Worm (Caenorhabditis elegans) whole organism, L1 larva: ENCODE measurements around the gene tba-7.

Source experiments
- C16A3.4 ChIP-seq: fragments of 150-350 bp; optimal IDR thresholded peaks from 2 replicates; lab custom pipeline; 2014; ENCODE audit warnings: missing biosample characterization, missing genetic modification characterization
- C34B4.2 ChIP-seq: sonication (generic microtip); optimal IDR thresholded peaks from 2 replicates; lab custom pipeline; 2017; ENCODE audit warnings: mild to moderate bottlenecking, missing genetic modification characterization, missing compliant biosample characterization
- blmp-1 ChIP-seq: fragments of 150-350 bp; optimal IDR thresholded peaks from 2 replicates; lab custom pipeline; 2014; ENCODE audit warnings: missing biosample characterization, missing genetic modification characterization
- ces-1 ChIP-seq: fragments of 150-350 bp; optimal IDR thresholded peaks from 2 replicates; lab custom pipeline; 2014; ENCODE audit warnings: missing biosample characterization, missing genetic modification reagents, missing genetic modification characterization
- dpl-1 ChIP-seq, 3 experiments: fragments of 150-350 bp in 2 of 3; sonication (generic microtip) in 1 of 3; optimal IDR thresholded peaks; 2 replicates each; lab custom pipeline; 2014 to 2017; ENCODE audit warnings: missing biosample characterization in 3 of 3, missing genetic modification characterization in 3 of 3, missing genetic modification reagents in 3 of 3
- dsc-1 ChIP-seq: sonication (generic microtip); optimal IDR thresholded peaks from 2 replicates; lab custom pipeline; 2016; ENCODE audit warnings: mild to moderate bottlenecking, missing genetic modification characterization, missing compliant biosample characterization
- efl-1 ChIP-seq, 4 experiments: fragments of 150-350 bp; optimal IDR thresholded peaks in 3 of 4; peaks in 1 of 4; 1 replicate in 1 of 4; 2 replicates in 3 of 4; lab custom pipeline; 2014; ENCODE audit warnings: missing biosample characterization in 2 of 4, missing genetic modification characterization in 2 of 4, missing genetic modification reagents in 2 of 4
- efl-3 ChIP-seq: fragments of 200-800 bp; sonication (Bioruptor generic); optimal IDR thresholded peaks from 2 replicates; lab custom pipeline; 2018; ENCODE audit warnings: mild to moderate bottlenecking, missing genetic modification characterization, missing compliant biosample characterization
- egl-13 ChIP-seq: sonication (generic microtip); optimal IDR thresholded peaks from 2 replicates; lab custom pipeline; 2016; ENCODE audit warnings: missing genotype, missing genetic modification reagents, missing genetic modification characterization, missing compliant biosample characterization
- egl-27 ChIP-seq, 2 experiments: fragments of 150-350 bp in 1 of 2; sonication (generic microtip); optimal IDR thresholded peaks; 3 replicates each; lab custom pipeline; 2017 to 2018; ENCODE audit warnings: missing biosample characterization in 2 of 2, missing genetic modification characterization in 2 of 2, missing genetic modification reagents in 2 of 2
- elt-2 ChIP-seq: sonication (generic microtip); optimal IDR thresholded peaks from 2 replicates; lab custom pipeline; 2016; ENCODE audit warnings: missing genetic modification characterization, mild to moderate bottlenecking, inconsistent platforms, missing compliant biosample characterization, missing genetic modification reagents
- elt-3 ChIP-seq, 6 experiments: fragments of 150-350 bp in 1 of 6; sonication (generic microtip); optimal IDR thresholded peaks; 2 replicates each; lab custom pipeline; 2017 to 2018; ENCODE audit warnings: missing biosample characterization in 6 of 6, missing genetic modification characterization in 6 of 6, inconsistent platforms in 1 of 6
- fkh-4 ChIP-seq: sonication (generic microtip); optimal IDR thresholded peaks from 2 replicates; lab custom pipeline; 2016; ENCODE audit warnings: missing compliant biosample characterization, missing genetic modification characterization, borderline replicate concordance
- fkh-8 ChIP-seq: sonication (generic microtip); optimal IDR thresholded peaks from 2 replicates; lab custom pipeline; 2016; ENCODE audit warnings: mild to moderate bottlenecking, missing genetic modification characterization, missing compliant biosample characterization
- hlh-4 ChIP-seq: sonication (generic microtip); optimal IDR thresholded peaks from 2 replicates; lab custom pipeline; 2016; ENCODE audit warnings: mild to moderate bottlenecking, missing genetic modification characterization, missing compliant biosample characterization
- hpl-2 ChIP-seq: fragments of 150-350 bp; optimal IDR thresholded peaks from 2 replicates; lab custom pipeline; 2014; ENCODE audit warnings: missing biosample characterization, missing genetic modification reagents, missing genetic modification characterization
- irx-1 ChIP-seq: sonication (generic microtip); optimal IDR thresholded peaks from 2 replicates; lab custom pipeline; 2016; ENCODE audit warnings: missing genetic modification characterization, missing compliant biosample characterization
- jun-1 ChIP-seq: fragments of 150-350 bp; optimal IDR thresholded peaks from 2 replicates; lab custom pipeline; 2014; ENCODE audit warnings: missing biosample characterization, missing genetic modification reagents, missing genetic modification characterization
- lin-14 ChIP-seq: fragments of 200-800 bp; sonication (Bioruptor generic); optimal IDR thresholded peaks from 2 replicates; lab custom pipeline; 2018; ENCODE audit warnings: mild to moderate bottlenecking, missing genetic modification characterization, moderate library complexity, missing compliant biosample characterization
- lin-35 ChIP-seq, 2 experiments: fragments of 150-350 bp; optimal IDR thresholded peaks; 2 replicates each; lab custom pipeline; 2014; ENCODE audit warnings: missing biosample characterization in 2 of 2, missing genetic modification characterization in 2 of 2, missing genetic modification reagents in 2 of 2
- lir-3 ChIP-seq: sonication (generic microtip); optimal IDR thresholded peaks from 2 replicates; lab custom pipeline; 2016; ENCODE audit warnings: mild to moderate bottlenecking, missing genetic modification characterization, moderate library complexity, missing compliant biosample characterization; ENCODE audit not compliant: poor library complexity
- lsy-2 ChIP-seq, 2 experiments: fragments of 150-350 bp; optimal IDR thresholded peaks; 2 replicates each; lab custom pipeline; 2014; ENCODE audit warnings: missing biosample characterization in 2 of 2, missing genetic modification characterization in 2 of 2
- mep-1 ChIP-seq: fragments of 150-350 bp; optimal IDR thresholded peaks from 2 replicates; lab custom pipeline; 2014; ENCODE audit warnings: missing biosample characterization, missing genetic modification characterization
- nhr-11 ChIP-seq: fragments of 150-350 bp; optimal IDR thresholded peaks from 2 replicates; lab custom pipeline; 2014; ENCODE audit warnings: missing biosample characterization, missing genetic modification characterization
- nhr-19 ChIP-seq: fragments of 200-800 bp; sonication (Bioruptor generic); conservative IDR thresholded peaks from 2 replicates; pipeline ENCODE4 v1.3.6; 2022; ENCODE audit warnings: missing genetic modification characterization, missing compliant biosample characterization
- nhr-20 ChIP-seq: sonication (generic microtip); optimal IDR thresholded peaks from 2 replicates; lab custom pipeline; 2016; ENCODE audit warnings: mild to moderate bottlenecking, missing genetic modification characterization, missing compliant biosample characterization
- nhr-47 ChIP-seq: sonication (generic microtip); optimal IDR thresholded peaks from 2 replicates; lab custom pipeline; 2016; ENCODE audit warnings: mild to moderate bottlenecking, missing genetic modification characterization, moderate library complexity, missing compliant biosample characterization
- nhr-71 ChIP-seq: sonication (generic microtip); optimal IDR thresholded peaks from 2 replicates; lab custom pipeline; 2016; ENCODE audit warnings: mild to moderate bottlenecking, missing genetic modification characterization, moderate library complexity, missing compliant biosample characterization
- nhr-76 ChIP-seq: sonication (generic microtip); optimal IDR thresholded peaks from 2 replicates; lab custom pipeline; 2017; ENCODE audit warnings: missing biosample characterization, missing genetic modification characterization
- nhr-84 ChIP-seq: sonication (generic microtip); optimal IDR thresholded peaks from 2 replicates; lab custom pipeline; 2017; ENCODE audit warnings: missing biosample characterization, missing genetic modification characterization
- nhr-85 ChIP-seq: sonication (generic microtip); peaks from one replicate; lab custom pipeline; 2016; ENCODE audit warnings: missing genetic modification characterization, inconsistent platforms, missing compliant biosample characterization
- nhr-90 ChIP-seq: sonication (generic microtip); optimal IDR thresholded peaks from 2 replicates; lab custom pipeline; 2016; ENCODE audit warnings: mild to moderate bottlenecking, missing genetic modification characterization, missing compliant biosample characterization; ENCODE audit not compliant: poor library complexity
- pag-3 ChIP-seq: sonication (generic microtip); optimal IDR thresholded peaks from 2 replicates; lab custom pipeline; 2017; ENCODE audit warnings: missing genetic modification characterization, mild to moderate bottlenecking, missing compliant biosample characterization, antibody characterized with exemption, borderline replicate concordance; ENCODE audit not compliant: insufficient read depth
- rnt-1 ChIP-seq: sonication (generic microtip); optimal IDR thresholded peaks from 2 replicates; lab custom pipeline; 2016; ENCODE audit warnings: mild to moderate bottlenecking, missing genetic modification characterization, moderate library complexity, missing compliant biosample characterization
- skn-1 ChIP-seq: fragments of 150-350 bp; optimal IDR thresholded peaks from 2 replicates; lab custom pipeline; 2014; ENCODE audit warnings: missing biosample characterization, missing genetic modification characterization
- snu-23 ChIP-seq: sonication (generic microtip); optimal IDR thresholded peaks from 2 replicates; lab custom pipeline; 2016; ENCODE audit warnings: missing genetic modification characterization, missing compliant biosample characterization
- tbx-2 ChIP-seq: sonication (generic microtip); optimal IDR thresholded peaks from 2 replicates; lab custom pipeline; 2016; ENCODE audit warnings: missing genetic modification characterization, missing compliant biosample characterization
- unc-62 ChIP-seq: fragments of 150-350 bp; optimal IDR thresholded peaks from 2 replicates; lab custom pipeline; 2014; ENCODE audit warnings: missing biosample characterization, missing genetic modification reagents, missing genetic modification characterization
- vab-15 ChIP-seq: sonication (generic microtip); optimal IDR thresholded peaks from 2 replicates; lab custom pipeline; 2017; ENCODE audit warnings: missing genotype, mild to moderate bottlenecking, missing genetic modification characterization, missing compliant biosample characterization
- xbp-1 ChIP-seq: sonication (generic microtip); optimal IDR thresholded peaks from 2 replicates; lab custom pipeline; 2016; ENCODE audit warnings: missing genetic modification characterization, missing compliant biosample characterization

The tba-7 gene

DNA sequence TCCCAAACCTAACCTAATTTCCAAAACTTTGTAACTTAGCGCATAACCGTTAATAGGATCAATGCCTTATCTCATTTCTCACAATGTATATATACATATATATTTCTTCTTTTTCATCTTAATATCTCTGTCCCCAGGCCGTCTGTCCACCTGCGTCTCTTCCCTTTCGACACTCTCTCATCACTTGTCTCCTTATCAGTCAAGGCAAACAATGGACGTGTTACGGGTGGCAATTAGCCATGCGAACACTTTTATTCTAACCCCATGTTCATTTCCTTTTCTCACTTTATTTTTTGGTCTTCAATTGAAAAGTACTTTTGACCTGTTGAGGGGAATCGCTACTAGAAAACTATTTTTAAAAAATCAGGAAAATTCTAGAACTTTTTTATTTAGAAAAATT lies 14.2 kb downstream of the tba-7 start (continued):
- peak; percentile 22 for TF ChIP-seq nhr-90 (tag; lab: Kevin White, UChicago)
- no peak for TF ChIP-seq efl-1 (optimal IDR thresholded peaks at IDR 0.05; lab: Kevin White, UChicago)
- TF ChIP-seq efl-1 (GFP tag; optimal IDR thresholded peaks at IDR 0.05 in 1 of 2; lab: Kevin White, UChicago) = peak in 1 of 2 experiments; percentile 47
- TF ChIP-seq nhr-11 (tag; lab: Kevin White, UChicago) = no peak
- TF ChIP-seq vab-15 (tag; lab: Kevin White, UChicago) = no peak
- TF ChIP-seq elt-3 (tag; optimal IDR thresholded peaks at IDR 0.05; lab: Kevin White, UChicago) = peak in 3 of 6 experiments; percentile 52 to 79 (median 64)
- no peak for TF ChIP-seq elt-2
- peak; percentile 52 for TF ChIP-seq lin-14 (GFP tag; lab: Kevin White, UChicago)
- no peak for TF ChIP-seq mep-1 (tag; lab: Kevin White, UChicago)
- no peak for TF ChIP-seq egl-13 (tag; lab: Kevin White, UChicago)
- TF ChIP-seq blmp-1 (tag; lab: Kevin White, UChicago) = peak; percentile 16
- TF ChIP-seq efl-3 (GFP tag; lab: Kevin White, UChicago) = no peak
- TF ChIP-seq, all 84 proteins: peak for 6

DNA sequence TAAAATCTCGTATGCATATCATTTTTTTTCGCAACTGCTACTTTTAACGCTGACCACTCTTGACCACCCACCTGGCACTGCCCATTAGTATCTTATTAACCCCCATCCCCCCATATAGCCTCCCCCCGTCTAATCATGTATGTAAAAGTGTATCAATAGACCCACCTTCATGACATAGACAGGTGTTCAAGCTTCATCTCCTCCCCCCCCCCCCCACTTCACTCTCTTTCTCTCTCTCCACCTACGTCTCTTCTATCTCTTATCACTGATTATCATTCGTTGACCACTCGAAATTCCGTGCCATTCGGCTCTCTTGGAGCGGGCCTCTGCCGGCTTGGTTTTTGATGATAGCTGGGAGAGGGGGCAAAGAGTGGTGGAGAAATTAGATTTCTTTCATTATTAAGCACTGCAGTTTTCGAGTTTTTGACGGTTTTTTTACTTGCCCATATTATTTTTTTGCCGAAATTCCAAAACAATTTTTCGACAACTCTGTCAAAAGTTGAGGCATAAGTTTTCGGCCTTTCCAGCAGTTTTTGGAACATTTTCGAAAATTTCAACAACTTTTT lies 15.7 kb downstream of the tba-7 start:
- no peak for TF ChIP-seq efl-1 (optimal IDR thresholded peaks at IDR 0.05; lab: Kevin White, UChicago)
- peak in 1 of 2 experiments; percentile 92 for TF ChIP-seq efl-1 (GFP tag; optimal IDR thresholded peaks at IDR 0.05 in 1 of 2; lab: Kevin White, UChicago)
- TF ChIP-seq pag-3 = peak; percentile 52
- peak; percentile 53 for TF ChIP-seq lin-14 (GFP tag; lab: Kevin White, UChicago)
- peak; percentile 36 for TF ChIP-seq rnt-1 (tag; lab: Kevin White, UChicago)
- TF ChIP-seq nhr-71 = no peak

DNA sequence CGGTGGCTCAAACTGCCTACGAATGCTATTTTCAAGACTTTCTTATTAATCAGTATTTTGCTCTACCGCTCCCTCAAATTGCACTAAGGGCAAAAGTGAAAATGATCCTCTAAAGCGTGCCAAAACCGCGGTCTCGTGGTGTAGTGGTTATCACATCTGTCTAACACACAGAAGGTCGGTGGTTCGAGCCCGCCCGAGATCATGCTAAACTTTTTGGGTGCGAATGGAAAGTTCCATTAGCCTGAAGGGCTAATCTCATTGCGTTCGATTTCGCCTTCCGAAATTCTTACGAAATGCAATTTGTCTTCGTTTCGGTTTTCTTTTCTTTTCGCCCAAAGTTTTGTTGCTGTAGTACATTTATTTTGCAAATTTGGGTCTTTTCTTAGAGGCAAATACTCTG lies 18.1 kb downstream of the tba-7 start:
- TF ChIP-seq hpl-2 (GFP tag; lab: Kevin White, UChicago) = peak; percentile 11
- peak; percentile 18 for TF ChIP-seq xbp-1 (tag; lab: Kevin White, UChicago)
- TF ChIP-seq egl-13 (tag; lab: Kevin White, UChicago) = no peak
- TF ChIP-seq snu-23 (GFP tag; lab: Kevin White, UChicago) = peak; percentile 28
- peak; percentile 19 for TF ChIP-seq dsc-1 (tag; lab: Kevin White, UChicago)
- TF ChIP-seq vab-15 (tag; lab: Kevin White, UChicago) = no peak
- peak; percentile 4 for TF ChIP-seq tbx-2 (tag; lab: Kevin White, UChicago)
- TF ChIP-seq nhr-19 (GFP tag; lab: Robert Waterston, UW) = peak; percentile 22; the same call in 1 of the 2 replicates
- no peak for TF ChIP-seq nhr-76
- TF ChIP-seq C16A3.4 (tag; lab: Kevin White, UChicago) = peak; percentile 17
- peak in 1 of 2 experiments; percentile 44 for TF ChIP-seq lin-35 (GFP tag; optimal IDR thresholded peaks at IDR 0.05; lab: Kevin White, UChicago)
- no peak for TF ChIP-seq ces-1 (GFP tag; lab: Kevin White, UChicago)
- TF ChIP-seq nhr-85 (tag; lab: Kevin White, UChicago) = no peak
- TF ChIP-seq efl-1 (optimal IDR thresholded peaks at IDR 0.05; lab: Kevin White, UChicago) = peak in 1 of 2 experiments; percentile 35
- TF ChIP-seq efl-1 (GFP tag; optimal IDR thresholded peaks at IDR 0.05 in 1 of 2; lab: Kevin White, UChicago) = peak in 1 of 2 experiments; percentile 83
- TF ChIP-seq unc-62 = no peak
- peak; percentile 26 for TF ChIP-seq nhr-20 (tag; lab: Kevin White, UChicago)
- TF ChIP-seq hlh-4 (tag; lab: Kevin White, UChicago) = no peak
- peak in 1 of 2 experiments; percentile 20 for TF ChIP-seq lsy-2 (tag; optimal IDR thresholded peaks at IDR 0.05; lab: Kevin White, UChicago)
- no peak for TF ChIP-seq elt-2
- peak; percentile 30 for TF ChIP-seq nhr-90 (tag; lab: Kevin White, UChicago)
- TF ChIP-seq egl-27 (tag; optimal IDR thresholded peaks at IDR 0.05; lab: Kevin White, UChicago) = no peak
- peak; percentile 20 for TF ChIP-seq fkh-8 (tag; lab: Kevin White, UChicago)
- TF ChIP-seq nhr-47 = peak; percentile 34
- TF ChIP-seq skn-1 = peak; percentile 19
- TF ChIP-seq C34B4.2 (tag; lab: Kevin White, UChicago) = no peak
- peak; percentile 16 for TF ChIP-seq irx-1 (tag; lab: Kevin White, UChicago)
- TF ChIP-seq jun-1 (tag; lab: Kevin White, UChicago) = no peak
- TF ChIP-seq fkh-4 = no peak
- TF ChIP-seq lin-14 (GFP tag; lab: Kevin White, UChicago) = peak; percentile 65
- no peak for TF ChIP-seq pag-3
- TF ChIP-seq nhr-84 (tag; lab: Kevin White, UChicago) = no peak
- TF ChIP-seq rnt-1 (tag; lab: Kevin White, UChicago) = peak; percentile 83
- TF ChIP-seq nhr-71 = peak; percentile 47
- peak in 1 of 3 experiments; percentile 33 for TF ChIP-seq dpl-1 (GFP tag; optimal IDR thresholded peaks at IDR 0.05; lab: Kevin White, UChicago)
- TF ChIP-seq lir-3 (tag; lab: Kevin White, UChicago) = no peak
